Fruit fly (Drosophila melanogaster): Measurements from ENCODE around the gene Agpat2.

dm6 chr2L:8432130-8432529 lies 31.7 kb downstream of the Agpat2 start:
- no peak for TF ChIP-seq psq (optimal IDR thresholded peaks at IDR 0.05)
- TF ChIP-seq Sin3A (optimal IDR thresholded peaks at IDR 0.05), result no peak
- no peak for TF ChIP-seq ttk (optimal IDR thresholded peaks at IDR 0.05)
- no peak for TF ChIP-seq Myc (optimal IDR thresholded peaks at IDR 0.05)
- TF ChIP-seq h (optimal IDR thresholded peaks at IDR 0.05), result no peak
- TF ChIP-seq insv (optimal IDR thresholded peaks at IDR 0.05), result no peak

Measured in Kc167 (cell line).